Worm (Caenorhabditis elegans): Measurements from ENCODE around the gene clec-79.

DNA sequence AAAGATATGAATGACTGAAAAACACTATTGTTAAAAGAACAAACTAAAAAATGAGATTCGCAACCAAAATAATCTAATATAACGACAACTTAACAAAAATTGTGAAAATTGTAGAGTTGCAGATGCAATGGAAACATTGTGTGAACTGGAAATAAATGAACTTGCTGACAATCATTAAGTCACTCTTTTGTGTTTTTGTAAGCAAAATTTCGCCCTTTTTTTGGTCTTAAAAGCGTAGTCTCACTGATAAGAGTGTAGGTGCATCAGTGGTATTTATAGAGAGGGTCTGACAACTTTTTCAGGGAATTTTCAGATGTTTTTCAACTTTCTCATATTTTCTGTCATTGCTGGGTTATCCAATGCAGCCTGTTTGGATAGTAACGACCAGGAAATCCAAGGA is 47.0 kb upstream of the clec-79 start, which contains the start of gene clec-68:
- TF ChIP-seq nhr-12 (tag; optimal IDR thresholded peaks at IDR 0.05), result no peak
- no peak for TF ChIP-seq ceh-39 (tag; optimal IDR thresholded peaks at IDR 0.05)
- no peak for TF ChIP-seq unc-62 (GFP tag; optimal IDR thresholded peaks at IDR 0.05)
- TF ChIP-seq lin-13 (tag; optimal IDR thresholded peaks at IDR 0.05), result no peak
- TF ChIP-seq elt-3 (tag; optimal IDR thresholded peaks at IDR 0.05), result no peak
- TF ChIP-seq hlh-1 (tag; optimal IDR thresholded peaks at IDR 0.05), result no peak
- no peak for TF ChIP-seq lsy-2 (tag; optimal IDR thresholded peaks at IDR 0.05)
- TF ChIP-seq blmp-1 (tag; optimal IDR thresholded peaks at IDR 0.05), result no peak
- TF ChIP-seq pha-4 (tag; optimal IDR thresholded peaks at IDR 0.05), result no peak
- TF ChIP-seq nhr-237 (tag; optimal IDR thresholded peaks at IDR 0.05), result no peak
- no peak for TF ChIP-seq nhr-28 (tag; optimal IDR thresholded peaks at IDR 0.05)
- TF ChIP-seq elt-1 (tag; optimal IDR thresholded peaks at IDR 0.05; ENCODE audit: borderline replicate concordance, insufficient read depth), result no peak
